Worm (Caenorhabditis elegans) whole organism, L4 larva: Measurements from ENCODE around the gene nas-33.

ENCODE experiments used
- ama-1 ChIP-seq: fragments of 150-350 bp; optimal IDR thresholded peaks from 2 replicates; lab custom pipeline; 2014; ENCODE audit warnings: inconsistent platforms, mixed read lengths
- dpl-1 ChIP-seq: fragments of 150-350 bp; optimal IDR thresholded peaks from 2 replicates; lab custom pipeline; 2014; ENCODE audit warnings: missing biosample characterization, missing genetic modification reagents, missing genetic modification characterization
- dve-1 ChIP-seq: sonication (generic microtip); optimal IDR thresholded peaks from 2 replicates; lab custom pipeline; 2017; ENCODE audit warnings: antibody characterized with exemption, mild to moderate bottlenecking, missing genetic modification characterization, missing compliant biosample characterization; ENCODE audit not compliant: insufficient read depth
- lin-13 ChIP-seq: fragments of 150-350 bp; optimal IDR thresholded peaks from 2 replicates; lab custom pipeline; 2014; ENCODE audit warnings: missing biosample characterization, missing genetic modification reagents, missing genetic modification characterization
- nhr-11 ChIP-seq: fragments of 150-350 bp; optimal IDR thresholded peaks from 2 replicates; lab custom pipeline; 2014; ENCODE audit warnings: missing biosample characterization, missing genetic modification characterization
- nhr-48 ChIP-seq: sonication (generic microtip); optimal IDR thresholded peaks from 2 replicates; lab custom pipeline; 2016; ENCODE audit warnings: mild to moderate bottlenecking, missing genetic modification characterization, missing compliant biosample characterization
- nhr-77 ChIP-seq: fragments of 150-350 bp; optimal IDR thresholded peaks from 2 replicates; lab custom pipeline; 2014; ENCODE audit warnings: missing biosample characterization, missing genetic modification characterization
- sdz-12 ChIP-seq: fragments of 200-800 bp; sonication (Bioruptor generic); optimal IDR thresholded peaks from 2 replicates; lab custom pipeline; 2018; ENCODE audit warnings: mild to moderate bottlenecking, missing genetic modification characterization, missing compliant biosample characterization
- zfp-3 ChIP-seq: fragments of 200-800 bp; sonication (Bioruptor generic); conservative IDR thresholded peaks from 2 replicates; pipeline ENCODE4 v1.3.6; 2022; ENCODE audit warnings: missing genetic modification reagents, missing genetic modification characterization, missing compliant biosample characterization

DNA sequence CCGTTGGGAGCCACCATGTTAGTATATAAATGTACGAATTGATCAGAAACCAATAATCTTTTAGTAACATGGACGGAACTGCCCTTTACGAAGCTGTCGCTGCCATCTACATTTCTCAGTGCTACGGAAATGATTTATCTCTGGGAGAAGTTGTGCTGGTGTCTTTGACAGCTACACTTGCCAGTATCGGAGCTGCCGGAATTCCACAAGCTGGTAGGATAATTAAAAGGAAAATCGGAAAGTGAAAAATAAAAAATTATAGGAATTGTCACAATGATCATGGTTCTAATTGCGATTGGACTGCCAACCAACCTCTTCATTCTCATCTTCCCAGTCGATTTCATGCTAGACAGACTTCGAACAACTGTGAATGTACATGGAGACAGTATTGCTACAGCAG lies 49.2 kb downstream of the nas-33 start:
- TF ChIP-seq nhr-48 (tag; lab: Kevin White, UChicago) (no peak), sdz-12 (no peak), dve-1 (no peak), nhr-11 (tag; lab: Kevin White, UChicago) (no peak), ama-1 (no peak), lin-13 (GFP tag; lab: Kevin White, UChicago) (no peak), dpl-1 (GFP tag; lab: Kevin White, UChicago) (no peak), zfp-3 (GFP tag; lab: Robert Waterston, UW) (no peak), nhr-77 (tag; lab: Kevin White, UChicago) (no peak)
